4 worm cellular contexts compared by ENCODE assay signal in the genomic region with DNA sequence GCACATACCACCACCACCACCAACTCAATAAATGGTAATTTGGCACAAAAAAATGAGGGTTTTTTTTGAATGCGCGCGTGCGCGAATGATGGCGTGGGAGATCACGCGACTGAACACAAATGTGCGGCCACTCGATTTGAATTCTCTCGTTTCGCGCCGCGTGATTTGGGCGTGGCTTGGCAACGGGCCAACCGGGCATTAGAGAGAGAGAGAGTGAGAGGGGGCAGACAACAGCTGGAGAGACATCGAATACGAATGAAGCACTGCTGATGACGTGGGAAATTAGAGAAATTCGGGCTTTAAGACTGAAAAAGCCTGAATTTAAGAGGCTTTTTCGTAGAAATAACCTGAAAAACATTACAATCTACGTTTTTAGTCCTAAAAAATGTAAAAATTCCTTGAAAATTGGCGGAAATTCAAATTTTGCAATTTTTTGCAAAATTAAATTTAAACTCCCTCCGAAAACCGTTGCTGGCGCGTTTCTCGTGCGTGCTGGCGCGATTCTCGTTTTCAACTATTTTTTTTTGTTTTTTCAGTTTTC.
TF ChIP-seq lines count a peak whose summit lies in the region.

No protein-coding gene starts in this region.

TF ChIP-seq in whole organism, L2 larva, 48 proteins besides CTCF, POLR2A, EP300 and RAD21 (continued from another document):
- TF ChIP-seq sma-9 (GFP tag; optimal IDR thresholded peaks at IDR 0.05; lab: Kevin White, UChicago) (peak; percentile 93), sma-9 (tag; optimal IDR thresholded peaks at IDR 0.05; lab: Kevin White, UChicago) (no peak), F13H6.1 (tag; optimal IDR thresholded peaks at IDR 0.05; lab: Kevin White, UChicago) (peak; percentile 92), fos-1 (tag; optimal IDR thresholded peaks at IDR 0.05; lab: Kevin White, UChicago) (peak; percentile 31), ama-1 (optimal IDR thresholded peaks at IDR 0.05; lab: Kevin White, UChicago) (peak; percentile 66), elt-3 (tag; optimal IDR thresholded peaks at IDR 0.05; lab: Kevin White, UChicago) (no peak), blmp-1 (tag; optimal IDR thresholded peaks at IDR 0.05; lab: Kevin White, UChicago; ENCODE audit: insufficient read depth) (peak; percentile 86), lin-39 (tag; optimal IDR thresholded peaks at IDR 0.05; lab: Kevin White, UChicago) (no peak), ZK546.5 (tag; optimal IDR thresholded peaks at IDR 0.05; lab: Kevin White, UChicago) (peak; percentile 57), mbf-1 (tag; optimal IDR thresholded peaks at IDR 0.05; lab: Kevin White, UChicago) (no peak), Y55F3AM.14 (GFP tag; optimal IDR thresholded peaks at IDR 0.05; lab: Kevin White, UChicago) (peak; percentile 93), unc-39 (tag; optimal IDR thresholded peaks at IDR 0.05; lab: Kevin White, UChicago) (no peak), nhr-21 (tag; optimal IDR thresholded peaks at IDR 0.05; lab: Kevin White, UChicago) (peak; percentile 87), nhr-10 (tag; optimal IDR thresholded peaks at IDR 0.05; lab: Kevin White, UChicago) (peak; percentile 64), peb-1 (tag; optimal IDR thresholded peaks at IDR 0.05; lab: Kevin White, UChicago) (no peak), C34F6.9 (tag; optimal IDR thresholded peaks at IDR 0.05; lab: Kevin White, UChicago) (peak; percentile 91), nhr-25 (tag; optimal IDR thresholded peaks at IDR 0.05; lab: Kevin White, UChicago) (peak; percentile 95), sem-4 (tag; optimal IDR thresholded peaks at IDR 0.05; lab: Kevin White, UChicago) (peak; percentile 85), mdl-1 (tag; optimal IDR thresholded peaks at IDR 0.05; lab: Kevin White, UChicago) (peak; percentile 51 to 81), nhr-11 (tag; optimal IDR thresholded peaks at IDR 0.05; lab: Kevin White, UChicago) (no peak), nhr-23 (tag; optimal IDR thresholded peaks at IDR 0.05; lab: Kevin White, UChicago) (no peak), ceh-16 (tag; optimal IDR thresholded peaks at IDR 0.05; lab: Kevin White, UChicago) (peak; percentile 42), unc-55 (GFP tag; optimal IDR thresholded peaks at IDR 0.05; lab: Kevin White, UChicago) (peak; percentile 69), lsy-2 (tag; optimal IDR thresholded peaks at IDR 0.05; lab: Kevin White, UChicago) (peak; percentile 85), unc-62 (GFP tag; optimal IDR thresholded peaks at IDR 0.05; lab: Kevin White, UChicago) (no peak), ztf-4 (tag; optimal IDR thresholded peaks at IDR 0.05; lab: Kevin White, UChicago) (peak; percentile 86), nhr-77 (tag; optimal IDR thresholded peaks at IDR 0.05; lab: Kevin White, UChicago) (peak; percentile 53), aly-2 (tag; optimal IDR thresholded peaks at IDR 0.05; lab: Kevin White, UChicago) (no peak)

TF ChIP-seq in whole organism, L4 larva, 104 proteins besides CTCF, POLR2A, EP300 and RAD21 (continued from another document and continues in another):
- TF ChIP-seq tra-1 (GFP tag; IDR thresholded peaks at IDR 0.05; lab: Robert Waterston, UW) (peak; percentile 69; the same call in 1 of the 2 replicates), mep-1 (tag; optimal IDR thresholded peaks at IDR 0.05; lab: Kevin White, UChicago) (peak; percentile 96), daf-16 (GFP tag; optimal IDR thresholded peaks at IDR 0.05; lab: Kevin White, UChicago) (peak; percentile 65 to 73), daf-16 (tag; optimal IDR thresholded peaks at IDR 0.05; lab: Kevin White, UChicago) (peak; percentile 56), lin-29 (GFP tag; IDR thresholded peaks at IDR 0.05; lab: Robert Waterston, UW) (peak; percentile 85), nhr-102 (tag; optimal IDR thresholded peaks at IDR 0.05; lab: Kevin White, UChicago) (peak; percentile 95), dmd-6 (GFP tag; IDR thresholded peaks at IDR 0.05; lab: Robert Waterston, UW) (peak; percentile 90), F26F4.8 (GFP tag; conservative IDR thresholded peaks at IDR 0.05; lab: Robert Waterston, UW) (no peak), hlh-30 (tag; optimal IDR thresholded peaks at IDR 0.05; lab: Kevin White, UChicago; ENCODE audit: insufficient read depth) (peak; percentile 98), cey-2 (tag; optimal IDR thresholded peaks at IDR 0.05; lab: Kevin White, UChicago; ENCODE audit: borderline replicate concordance, insufficient read depth) (no peak), pha-4 (GFP tag; IDR thresholded peaks at IDR 0.05; lab: Robert Waterston, UW) (peak; percentile 91), pha-4 (tag; optimal IDR thresholded peaks at IDR 0.05; lab: Kevin White, UChicago) (peak; percentile 26), dve-1 (tag; optimal IDR thresholded peaks at IDR 0.05; lab: Kevin White, UChicago; ENCODE audit: insufficient read depth) (peak; percentile 93), nhr-25 (tag; optimal IDR thresholded peaks at IDR 0.05; lab: Kevin White, UChicago; ENCODE audit: borderline replicate concordance, insufficient read depth) (peak; percentile 77), php-3 (GFP tag; IDR thresholded peaks at IDR 0.05; lab: Robert Waterston, UW) (peak; percentile 60; the same call in 1 of the 2 replicates), egl-27 (tag; optimal IDR thresholded peaks at IDR 0.05; lab: Kevin White, UChicago) (no peak), nhr-237 (tag; optimal IDR thresholded peaks at IDR 0.05; lab: Kevin White, UChicago) (peak; percentile 47), zfp-2 (tag; optimal IDR thresholded peaks at IDR 0.05; lab: Kevin White, UChicago) (peak; percentile 75), mdt-29 (GFP tag; IDR thresholded peaks at IDR 0.05; lab: Robert Waterston, UW) (peak; percentile 54; the same call in 1 of the 2 replicates), jun-1 (tag; optimal IDR thresholded peaks at IDR 0.05; lab: Kevin White, UChicago) (peak; percentile 55), duxl-1 (tag; optimal IDR thresholded peaks at IDR 0.05; lab: Kevin White, UChicago; ENCODE audit: poor library complexity) (peak; percentile 79), nhr-42 (GFP tag; IDR thresholded peaks at IDR 0.05; lab: Robert Waterston, UW) (peak; percentile 92), ceh-44 (GFP tag; IDR thresholded peaks at IDR 0.05; lab: Robert Waterston, UW) (no peak), lim-7 (GFP tag; IDR thresholded peaks at IDR 0.05; lab: Robert Waterston, UW) (peak; percentile 53; the same call in 1 of the 2 replicates), lin-1 (GFP tag; IDR thresholded peaks at IDR 0.05; lab: Robert Waterston, UW) (peak; percentile 63; the same call in 1 of the 2 replicates), daf-19 (GFP tag; conservative IDR thresholded peaks at IDR 0.05; lab: Robert Waterston, UW) (no peak), F37D6.2 (tag; optimal IDR thresholded peaks at IDR 0.05; lab: Kevin White, UChicago) (peak; percentile 90), nhr-6 (tag; optimal IDR thresholded peaks at IDR 0.05; lab: Kevin White, UChicago) (peak; percentile 82), Y48G9A.11 (GFP tag; IDR thresholded peaks at IDR 0.05; lab: Robert Waterston, UW) (0 out of 2 replicates have a peak, but pooled peaks have one; percentile 50), nhr-111 (GFP tag; optimal IDR thresholded peaks at IDR 0.05; lab: Kevin White, UChicago) (peak; percentile 53)

TF ChIP-seq in whole organism, late embryonic, 69 proteins besides CTCF, POLR2A, EP300 and RAD21 (continued from another document and continues in another):
- TF ChIP-seq C08G9.2 (tag; optimal IDR thresholded peaks at IDR 0.05; lab: Kevin White, UChicago) (peak; percentile 61), unc-55 (GFP tag; optimal IDR thresholded peaks at IDR 0.05; lab: Kevin White, UChicago) (peak; percentile 74), mec-3 (tag; optimal IDR thresholded peaks at IDR 0.05; lab: Kevin White, UChicago; ENCODE audit: borderline replicate concordance) (no peak), ceh-48 (tag; optimal IDR thresholded peaks at IDR 0.05; lab: Kevin White, UChicago) (no peak), fkh-10 (GFP tag; optimal IDR thresholded peaks at IDR 0.05; lab: Kevin White, UChicago) (no peak), F13H6.1 (tag; optimal IDR thresholded peaks at IDR 0.05; lab: Kevin White, UChicago) (peak; percentile 64), pqm-1 (tag; optimal IDR thresholded peaks at IDR 0.05; lab: Kevin White, UChicago) (no peak), tbx-7 (tag; optimal IDR thresholded peaks at IDR 0.05; lab: Kevin White, UChicago) (peak; percentile 10), sdc-2 (tag; optimal IDR thresholded peaks at IDR 0.05; lab: Kevin White, UChicago) (peak; percentile 60), lin-11 (tag; optimal IDR thresholded peaks at IDR 0.05; lab: Kevin White, UChicago) (peak; percentile 0), npax-4 (tag; optimal IDR thresholded peaks at IDR 0.05; lab: Kevin White, UChicago) (no peak), madf-2 (tag; optimal IDR thresholded peaks at IDR 0.05; lab: Kevin White, UChicago) (peak; percentile 99), Y22D7AL.16 (tag; optimal IDR thresholded peaks at IDR 0.05; lab: Kevin White, UChicago) (peak; percentile 36), syd-9 (tag; optimal IDR thresholded peaks at IDR 0.05; lab: Kevin White, UChicago) (peak; percentile 36), ceh-19 (GFP tag; optimal IDR thresholded peaks at IDR 0.05; lab: Kevin White, UChicago) (peak; percentile 74), ceh-6 (GFP tag; optimal IDR thresholded peaks at IDR 0.05; lab: Kevin White, UChicago) (peak; percentile 15), C38D4.7 (GFP tag; optimal IDR thresholded peaks at IDR 0.05; lab: Kevin White, UChicago) (peak; percentile 9), hlh-15 (tag; optimal IDR thresholded peaks at IDR 0.05; lab: Kevin White, UChicago) (peak; percentile 18), pax-1 (tag; optimal IDR thresholded peaks at IDR 0.05; lab: Kevin White, UChicago) (no peak), ceh-22 (tag; optimal IDR thresholded peaks at IDR 0.05; lab: Kevin White, UChicago) (peak; percentile 47), pha-4 (tag; optimal IDR thresholded peaks at IDR 0.05; lab: Kevin White, UChicago) (no peak), ceh-14 (tag; optimal IDR thresholded peaks at IDR 0.05; lab: Kevin White, UChicago) (peak; percentile 79), ceh-9 (tag; optimal IDR thresholded peaks at IDR 0.05; lab: Kevin White, UChicago) (peak; percentile 54), zip-5 (tag; optimal IDR thresholded peaks at IDR 0.05; lab: Kevin White, UChicago) (no peak), pros-1 (tag; optimal IDR thresholded peaks at IDR 0.05; lab: Kevin White, UChicago) (peak; percentile 55), lim-6 (tag; optimal IDR thresholded peaks at IDR 0.05; lab: Kevin White, UChicago) (no peak), elt-4 (tag; optimal IDR thresholded peaks at IDR 0.05; lab: Kevin White, UChicago) (no peak), unc-86 (tag; optimal IDR thresholded peaks at IDR 0.05; lab: Kevin White, UChicago) (no peak), ceh-31 (tag; optimal IDR thresholded peaks at IDR 0.05; lab: Kevin White, UChicago) (peak; percentile 90), hlh-13 (GFP tag; optimal IDR thresholded peaks at IDR 0.05; lab: Kevin White, UChicago) (no peak), T23F11.4 (GFP tag; optimal IDR thresholded peaks at IDR 0.05; lab: Kevin White, UChicago) (peak; percentile 26), elt-2 (tag; optimal IDR thresholded peaks at IDR 0.05; lab: Kevin White, UChicago) (peak; percentile 76), nhr-11 (tag; optimal IDR thresholded peaks at IDR 0.05; lab: Kevin White, UChicago) (no peak), unc-42 (tag; optimal IDR thresholded peaks at IDR 0.05; lab: Kevin White, UChicago) (peak; percentile 85), sox-2 (GFP tag; IDR thresholded peaks at IDR 0.05; lab: Robert Waterston, UW) (peak; percentile 3; the same call in 1 of the 2 replicates), hlh-30 (tag; optimal IDR thresholded peaks at IDR 0.05; lab: Kevin White, UChicago; ENCODE audit: insufficient read depth) (peak; percentile 97)

TF ChIP-seq in whole organism, mixed stage, embryonic, 35 proteins besides CTCF, POLR2A, EP300 and RAD21 (continued from another document):
- TF ChIP-seq M03D4.4 (tag; optimal IDR thresholded peaks at IDR 0.05; lab: Kevin White, UChicago) (peak; percentile 64), nhr-28 (tag; optimal IDR thresholded peaks at IDR 0.05; lab: Kevin White, UChicago) (peak; percentile 6), nhr-2 (tag; optimal IDR thresholded peaks at IDR 0.05; lab: Kevin White, UChicago) (peak; percentile 31), ceh-39 (tag; optimal IDR thresholded peaks at IDR 0.05; lab: Kevin White, UChicago) (peak; percentile 60), blmp-1 (tag; optimal IDR thresholded peaks at IDR 0.05; lab: Kevin White, UChicago) (peak; percentile 39), elt-1 (tag; optimal IDR thresholded peaks at IDR 0.05; lab: Kevin White, UChicago; ENCODE audit: borderline replicate concordance, insufficient read depth) (peak; percentile 34), lin-32 (GFP tag; optimal IDR thresholded peaks at IDR 0.05; lab: Kevin White, UChicago) (peak; percentile 85), sem-2 (GFP tag; optimal IDR thresholded peaks at IDR 0.05; lab: Kevin White, UChicago) (peak; percentile 19), bed-3 (GFP tag; optimal IDR thresholded peaks at IDR 0.05; lab: Kevin White, UChicago) (no peak)
